Fruit fly (Drosophila melanogaster): Measurements from ENCODE around the gene zpg.
A peak's percentile ranks its signal among the peaks of the same experiment; 100 is the strongest.

The zpg gene

DNA sequence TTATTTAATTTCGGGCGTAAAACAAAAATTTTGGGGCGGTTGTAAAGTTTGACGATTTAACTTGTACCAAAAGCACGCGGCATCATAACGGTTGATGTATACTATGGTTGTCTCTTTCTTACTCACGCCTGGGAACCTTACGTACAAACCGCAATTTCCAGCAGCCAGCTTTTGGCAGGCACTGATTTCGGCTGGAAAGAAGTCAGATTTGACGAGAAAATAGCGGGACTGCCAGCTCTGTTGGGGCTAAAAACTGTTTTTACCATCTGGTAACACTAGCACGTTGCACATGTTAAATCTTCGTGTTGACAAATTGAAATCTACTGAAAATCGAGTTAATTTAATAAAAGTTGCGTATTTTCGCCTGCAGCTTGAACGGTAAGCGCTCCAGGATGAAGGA is at the start of gene zpg (continued):
- TF ChIP-seq HmgZ (tag; optimal IDR thresholded peaks at IDR 0.05) = peak; percentile 75
- TF ChIP-seq CG4730 (GFP tag; IDR thresholded peaks at IDR 0.05) = no peak
- TF ChIP-seq Fer2 (tag; optimal IDR thresholded peaks at IDR 0.05) = no peak
- peak; percentile 98 for TF ChIP-seq Sry-β (GFP tag; optimal IDR thresholded peaks at IDR 0.05)
- TF ChIP-seq ems (GFP tag; optimal IDR thresholded peaks at IDR 0.05) = peak; percentile 30
- no peak for TF ChIP-seq CG3163 (GFP tag; optimal IDR thresholded peaks at IDR 0.05)
- TF ChIP-seq nau (GFP tag; optimal IDR thresholded peaks at IDR 0.05) = no peak
- TF ChIP-seq CG8290 (GFP tag; optimal IDR thresholded peaks at IDR 0.05) = no peak
- peak in 1 of 2 experiments; percentile 11 for TF ChIP-seq CG8290 (tag; optimal IDR thresholded peaks at IDR 0.05)
- TF ChIP-seq scrt (GFP tag; optimal IDR thresholded peaks at IDR 0.05) = no peak
- TF ChIP-seq sens-2 (GFP tag; IDR thresholded peaks at IDR 0.05) = no peak
- TF ChIP-seq CG2199 (GFP tag; IDR thresholded peaks at IDR 0.05) = no peak
- no peak for TF ChIP-seq pros (GFP tag; optimal IDR thresholded peaks at IDR 0.05)
- no peak for TF ChIP-seq pfk (GFP tag; optimal IDR thresholded peaks at IDR 0.05)
- TF ChIP-seq vvl (GFP tag; IDR thresholded peaks at IDR 0.05) = peak; percentile 58; the same call in 1 of the 2 replicates
- TF ChIP-seq jigr1 (GFP tag; IDR thresholded peaks at IDR 0.05) = no peak
- peak; percentile 15 for TF ChIP-seq zfh2 (GFP tag; optimal IDR thresholded peaks at IDR 0.05)
- TF ChIP-seq CG15514 (GFP tag; optimal IDR thresholded peaks at IDR 0.05) = peak; percentile 59
- TF ChIP-seq CG14860 (GFP tag; IDR thresholded peaks at IDR 0.05; ENCODE audit: partially characterized antibody) = no peak
- TF ChIP-seq Sry-δ (GFP tag; optimal IDR thresholded peaks at IDR 0.05) = no peak
- no peak for TF ChIP-seq sug (tag; optimal IDR thresholded peaks at IDR 0.05)
- TF ChIP-seq Mes4 (GFP tag; optimal IDR thresholded peaks at IDR 0.05) = no peak
- TF ChIP-seq bcd (GFP tag; optimal IDR thresholded peaks at IDR 0.05) = peak; percentile 38
- no peak for TF ChIP-seq CG11696 (GFP tag; IDR thresholded peaks at IDR 0.05)
- TF ChIP-seq CG7786 (GFP tag; optimal IDR thresholded peaks at IDR 0.05) = no peak
- no peak for TF ChIP-seq Sox102F (GFP tag; optimal IDR thresholded peaks at IDR 0.05)
- no peak for TF ChIP-seq pb (GFP tag; optimal IDR thresholded peaks at IDR 0.05)
- TF ChIP-seq vnd (GFP tag; IDR thresholded peaks at IDR 0.05; ENCODE audit: partially characterized antibody) = no peak
- TF ChIP-seq CG17829 (tag; optimal IDR thresholded peaks at IDR 0.05) = no peak
- TF ChIP-seq ap (GFP tag; IDR thresholded peaks at IDR 0.05) = no peak
- no peak for TF ChIP-seq Lim3 (GFP tag; IDR thresholded peaks at IDR 0.05)
- no peak for TF ChIP-seq luna (GFP tag; optimal IDR thresholded peaks at IDR 0.05)
- TF ChIP-seq NfI (GFP tag; optimal IDR thresholded peaks at IDR 0.05) = peak; percentile 18
- peak; percentile 79 for TF ChIP-seq Dp (GFP tag; optimal IDR thresholded peaks at IDR 0.05)
- no peak for TF ChIP-seq CG32772 (GFP tag; IDR thresholded peaks at IDR 0.05)
- TF ChIP-seq CG7987 (GFP tag; optimal IDR thresholded peaks at IDR 0.05) = no peak
- TF ChIP-seq CG2712 (tag; optimal IDR thresholded peaks at IDR 0.05) = no peak
- no peak for TF ChIP-seq Fer1 (GFP tag; optimal IDR thresholded peaks at IDR 0.05)
- TF ChIP-seq Ets97D (GFP tag; optimal IDR thresholded peaks at IDR 0.05) = peak; percentile 87
- TF ChIP-seq Dad (GFP tag; optimal IDR thresholded peaks at IDR 0.05) = no peak
- TF ChIP-seq Hr51 (GFP tag; optimal IDR thresholded peaks at IDR 0.05) = peak in 1 of 2 experiments; percentile 7
- no peak for TF ChIP-seq cad (GFP tag; optimal IDR thresholded peaks at IDR 0.05)
- TF ChIP-seq fd102C (GFP tag; optimal IDR thresholded peaks at IDR 0.05) = no peak
- no peak for TF ChIP-seq CG5245 (GFP tag; optimal IDR thresholded peaks at IDR 0.05)
- TF ChIP-seq CG43689 (GFP tag; IDR thresholded peaks at IDR 0.05) = no peak
- no peak for TF ChIP-seq abd-A (tag; optimal IDR thresholded peaks at IDR 0.05)
- peak; percentile 59 for TF ChIP-seq Abd-B (GFP tag; optimal IDR thresholded peaks at IDR 0.05)
- TF ChIP-seq sob (GFP tag; IDR thresholded peaks at IDR 0.05) = peak; percentile 51; the same call in 1 of the 2 replicates
- no peak for TF ChIP-seq seq (GFP tag; IDR thresholded peaks at IDR 0.05)
- TF ChIP-seq CG5180 (GFP tag; optimal IDR thresholded peaks at IDR 0.05) = no peak
- TF ChIP-seq CG34224 (GFP tag; IDR thresholded peaks at IDR 0.05; ENCODE audit: partially characterized antibody) = peak; percentile 54; the same call in 2 of the 3 replicates
- TF ChIP-seq CG8478 (optimal IDR thresholded peaks at IDR 0.05) = no peak

Measured in whole organism, embryonic.